Worm (Caenorhabditis elegans): ENCODE data around the gene AH10.2.

Gene AH10.2

ce11 chrV:14149125-14149524, 7.4 kb upstream of the AH10.2 start:
- TF ChIP-seq snpc-4 (GFP tag; optimal IDR thresholded peaks at IDR 0.05), result no peak
- TF ChIP-seq snpc-4 (tag; optimal IDR thresholded peaks at IDR 0.05), result no peak
- no peak for TF ChIP-seq Y67H2A.10 (GFP tag; conservative IDR thresholded peaks at IDR 0.05)
- no peak for TF ChIP-seq F55B11.4 (tag; optimal IDR thresholded peaks at IDR 0.05; ENCODE audit: borderline replicate concordance, insufficient read depth)

- no peak for TF ChIP-seq ceh-58 (GFP tag; IDR thresholded peaks at IDR 0.05)
- TF ChIP-seq nfya-1 (tag; optimal IDR thresholded peaks at IDR 0.05; ENCODE audit: borderline replicate concordance, insufficient read depth), result no peak
- TF ChIP-seq ceh-91 (GFP tag; IDR thresholded peaks at IDR 0.05), result no peak
- TF ChIP-seq nhr-120 (GFP tag; IDR thresholded peaks at IDR 0.05), result no peak
- no peak for TF ChIP-seq dpff-1 (tag; optimal IDR thresholded peaks at IDR 0.05)
- TF ChIP-seq B0336.3 (GFP tag; IDR thresholded peaks at IDR 0.05), result no peak
- no peak for TF ChIP-seq ztf-25 (GFP tag; IDR thresholded peaks at IDR 0.05)
- TF ChIP-seq atf-7 (tag; optimal IDR thresholded peaks at IDR 0.05), result no peak
- no peak for TF ChIP-seq athp-1 (tag; optimal IDR thresholded peaks at IDR 0.05)
- no peak for TF ChIP-seq B0261.1 (tag; optimal IDR thresholded peaks at IDR 0.05)
- no peak for TF ChIP-seq cebp-1 (GFP tag; IDR thresholded peaks at IDR 0.05)
- no peak for TF ChIP-seq cebp-1 (tag; optimal IDR thresholded peaks at IDR 0.05)
Observed at ce11 chrV:14150966-14151365, 5.6 kb upstream of the AH10.2 start.

ce11 chrV:14153615-14154014, 3.0 kb upstream of the AH10.2 start:
- TF ChIP-seq lag-1 (GFP tag; IDR thresholded peaks at IDR 0.05) (no peak), dox-1 (GFP tag; IDR thresholded peaks at IDR 0.05) (no peak), ztf-18 (tag; optimal IDR thresholded peaks at IDR 0.05) (no peak), gei-17 (GFP tag; optimal IDR thresholded peaks at IDR 0.05) (no peak), cebp-2 (GFP tag; IDR thresholded peaks at IDR 0.05) (no peak)

ce11 chrV:14155150-14155549, 1.4 kb upstream of the AH10.2 start:
- peak; percentile 94 for TF ChIP-seq hsf-1 (GFP tag; IDR thresholded peaks at IDR 0.05)

- TF ChIP-seq nhr-80 (tag; optimal IDR thresholded peaks at IDR 0.05) (peak; percentile 38), Y79H2A.3 (GFP tag; conservative IDR thresholded peaks at IDR 0.05) (no peak)
Observed at ce11 chrV:14160698-14161097, 4.1 kb downstream of the AH10.2 start, which contains the start of gene cest-1.2. TSS of gene cest-1.2 (minus strand) at chrV:14160862.

ce11 chrV:14162959-14163548, 6.5 kb downstream of the AH10.2 start, which contains the start of gene srd-26:
TSS of gene srd-26 (minus strand) at chrV:14163009.
- TF ChIP-seq F37B4.10 (GFP tag; IDR thresholded peaks at IDR 0.05), result no peak
- TF ChIP-seq cebp-2 (GFP tag; IDR thresholded peaks at IDR 0.05), result no peak

ce11 chrV:14165745-14166144, 9.2 kb downstream of the AH10.2 start:
- TF ChIP-seq rcor-1 (GFP tag; IDR thresholded peaks at IDR 0.05) (no peak), nhr-80 (tag; optimal IDR thresholded peaks at IDR 0.05) (peak; percentile 11)

ce11 chrV:14166630-14167029, 10.1 kb downstream of the AH10.2 start, which contains the start of gene cest-1.1:
TSS of gene cest-1.1 (minus strand) at chrV:14166730.
- TF ChIP-seq mxl-1 (tag; optimal IDR thresholded peaks at IDR 0.05) (no peak), gei-17 (GFP tag; optimal IDR thresholded peaks at IDR 0.05) (no peak), madf-3 (GFP tag; IDR thresholded peaks at IDR 0.05) (no peak), aptf-2 (GFP tag; conservative IDR thresholded peaks at IDR 0.05) (no peak), zfh-2 (GFP tag; conservative IDR thresholded peaks at IDR 0.05) (no peak), egrh-3 (GFP tag; IDR thresholded peaks at IDR 0.05) (no peak), lin-35 (GFP tag; optimal IDR thresholded peaks at IDR 0.05) (no peak), K11D2.4 (GFP tag; IDR thresholded peaks at IDR 0.05) (no peak), B0261.1 (tag; optimal IDR thresholded peaks at IDR 0.05) (no peak), Y53G8AR.9 (GFP tag; conservative IDR thresholded peaks at IDR 0.05) (no peak), C17E4.6 (GFP tag; IDR thresholded peaks at IDR 0.05) (no peak), cebp-2 (GFP tag; IDR thresholded peaks at IDR 0.05) (no peak)
